Fruit fly (Drosophila melanogaster) whole organism, embryonic: ENCODE data around the gene Sprn.
A peak's percentile ranks its signal among the peaks of the same experiment; 100 is the strongest.

Experiments used
- Abd-B ChIP-seq: fragments of 200-800 bp; sonication (Bioruptor generic); optimal IDR thresholded peaks from 2 replicates; lab custom pipeline; 2018; ENCODE audit warnings: missing biosample characterization, mild to moderate bottlenecking, missing genetic modification characterization, moderate library complexity
- Aef1 ChIP-seq: fragments of 200-800 bp; sonication (Bioruptor generic); IDR thresholded peaks from 3 replicates; pipeline ENCODE4 v1.3.6; 2022; ENCODE audit warnings: missing biosample characterization, missing genetic modification characterization
- Atf-2 ChIP-seq: fragments of 200-800 bp; sonication (Bioruptor generic); optimal IDR thresholded peaks from 2 replicates; lab custom pipeline; 2016; ENCODE audit warnings: missing biosample characterization, missing genetic modification characterization
- Atf6 ChIP-seq: fragments of 200-800 bp; sonication (Bioruptor generic); IDR thresholded peaks from 2 replicates; pipeline ENCODE4 v1.3.6; 2022; ENCODE audit warnings: missing biosample characterization, missing genetic modification characterization
- CG10267 ChIP-seq: fragments of 200-800 bp; sonication (Bioruptor generic); optimal IDR thresholded peaks from 2 replicates; lab custom pipeline; 2018; ENCODE audit warnings: missing biosample characterization, mild to moderate bottlenecking, missing genetic modification characterization, moderate library complexity
- CG10431 ChIP-seq: fragments of 200-800 bp; sonication (Bioruptor generic); optimal IDR thresholded peaks from 3 replicates; lab custom pipeline; 2018; ENCODE audit warnings: missing biosample characterization, mild to moderate bottlenecking, missing genetic modification characterization
- CG10543 ChIP-seq: fragments of 200-800 bp; sonication (Bioruptor generic); optimal IDR thresholded peaks from 3 replicates; lab custom pipeline; 2017; ENCODE audit warnings: missing biosample characterization, mild to moderate bottlenecking, missing genetic modification characterization, moderate library complexity
- CG11093 ChIP-seq: fragments of 200-800 bp; sonication (Bioruptor generic); IDR thresholded peaks from 3 replicates; pipeline ENCODE4 v1.3.6; 2022; ENCODE audit warnings: missing biosample characterization, missing genetic modification characterization
- CG1529 ChIP-seq: fragments of 200-800 bp; sonication (Bioruptor generic); optimal IDR thresholded peaks from 3 replicates; lab custom pipeline; 2018; ENCODE audit warnings: missing biosample characterization, missing genetic modification characterization
- CG15601 ChIP-seq: fragments of 200-800 bp; sonication (Bioruptor generic); optimal IDR thresholded peaks from 3 replicates; lab custom pipeline; 2019; ENCODE audit warnings: missing biosample characterization, mild to moderate bottlenecking, missing genetic modification characterization, moderate library complexity
- CG1603 ChIP-seq: fragments of 200-800 bp; sonication (Bioruptor generic); optimal IDR thresholded peaks from 2 replicates; lab custom pipeline; 2019; ENCODE audit warnings: missing biosample characterization, mild to moderate bottlenecking, missing genetic modification characterization, moderate library complexity
- CG33557 ChIP-seq: fragments of 200-800 bp; sonication (Bioruptor generic); optimal IDR thresholded peaks from 2 replicates; lab custom pipeline; 2019; ENCODE audit warnings: missing biosample characterization, mild to moderate bottlenecking, missing genetic modification characterization, moderate library complexity
- CG42726 ChIP-seq: fragments of 200-800 bp; sonication (Bioruptor generic); IDR thresholded peaks from 2 replicates; pipeline ENCODE4 v1.3.6; 2022; ENCODE audit warnings: missing biosample characterization, missing genetic modification characterization; ENCODE audit not compliant: partially characterized antibody
- CG43689 ChIP-seq: fragments of 200-800 bp; sonication (Bioruptor generic); IDR thresholded peaks from 2 replicates; pipeline ENCODE4 v1.3.6; 2022; ENCODE audit warnings: missing biosample characterization, missing genetic modification characterization
- CG6683 ChIP-seq: fragments of 200-800 bp; sonication (Bioruptor generic); optimal IDR thresholded peaks from 2 replicates; lab custom pipeline; 2017; ENCODE audit warnings: missing biosample characterization, mild to moderate bottlenecking, missing genetic modification characterization, missing genetic modification reagents
- CG6791 ChIP-seq: fragments of 200-800 bp; sonication (Bioruptor generic); IDR thresholded peaks from 3 replicates; pipeline ENCODE4 v1.3.6; 2022; ENCODE audit warnings: missing biosample characterization, missing genetic modification characterization; ENCODE audit not compliant: partially characterized antibody
- CG6813 ChIP-seq: fragments of 200-800 bp; sonication (Bioruptor generic); optimal IDR thresholded peaks from 2 replicates; lab custom pipeline; 2017; ENCODE audit warnings: missing biosample characterization, missing genetic modification characterization, mild to moderate bottlenecking, moderate library complexity, missing genetic modification reagents
- CG7556 ChIP-seq: fragments of 200-800 bp; sonication (Bioruptor generic); optimal IDR thresholded peaks from 2 replicates; lab custom pipeline; 2017; ENCODE audit warnings: missing biosample characterization, mild to moderate bottlenecking, missing genetic modification characterization
- CG7928 ChIP-seq: fragments of 200-800 bp; sonication (Bioruptor generic); optimal IDR thresholded peaks from 2 replicates; lab custom pipeline; 2017; ENCODE audit warnings: missing biosample characterization, mild to moderate bottlenecking, missing genetic modification characterization
- CG8281 ChIP-seq: fragments of 200-800 bp; sonication (Bioruptor generic); optimal IDR thresholded peaks from 2 replicates; lab custom pipeline; 2018; ENCODE audit warnings: missing biosample characterization, mild to moderate bottlenecking, missing genetic modification characterization, moderate library complexity
- CTCF ChIP-seq: fragments of 200-800 bp; sonication (Bioruptor generic); optimal IDR thresholded peaks from 2 replicates; lab custom pipeline; 2017; ENCODE audit warnings: missing biosample characterization, mild to moderate bottlenecking, missing genetic modification characterization, moderate library complexity
- CkIIα-i1 ChIP-seq: fragments of 200-800 bp; sonication (Bioruptor generic); IDR thresholded peaks from 2 replicates; pipeline ENCODE4 v1.3.6; 2022; ENCODE audit warnings: missing biosample characterization, missing genetic modification characterization
- Eip74EF ChIP-seq, 2 experiments: fragments of 200-800 bp in 1 of 2; fragments of >200 bp in 1 of 2; sonication (Bioruptor generic) in 1 of 2; optimal IDR thresholded peaks; 2 replicates each; lab custom pipeline; 2017 to 2019; ENCODE audit warnings: missing biosample characterization in 2 of 2, missing genetic modification characterization in 2 of 2, mild to moderate bottlenecking in 1 of 2, moderate library complexity in 1 of 2
- Fer1 ChIP-seq: fragments of 200-800 bp; sonication (Bioruptor generic); optimal IDR thresholded peaks from 2 replicates; lab custom pipeline; 2017; ENCODE audit warnings: missing biosample characterization, mild to moderate bottlenecking, missing genetic modification characterization
- H2.0 ChIP-seq: fragments of 200-800 bp; sonication (Bioruptor generic); IDR thresholded peaks from 2 replicates; pipeline ENCODE4 v1.3.6; 2022; ENCODE audit warnings: missing biosample characterization, missing genetic modification characterization
- Lhr ChIP-seq: fragments of 200-800 bp; sonication (Bioruptor generic); optimal IDR thresholded peaks from 3 replicates; lab custom pipeline; 2017; ENCODE audit warnings: mild to moderate bottlenecking, missing biosample characterization, missing genetic modification reagents, missing genetic modification characterization
- MESR4 ChIP-seq: fragments of 200-800 bp; sonication (Bioruptor generic); optimal IDR thresholded peaks from 2 replicates; lab custom pipeline; 2018; ENCODE audit warnings: missing biosample characterization, mild to moderate bottlenecking, missing genetic modification characterization, moderate library complexity
- Mad ChIP-seq: fragments of 200-800 bp; sonication (Bioruptor generic); optimal IDR thresholded peaks from 2 replicates; lab custom pipeline; 2016; ENCODE audit warnings: missing biosample characterization, missing genetic modification characterization
- Max ChIP-seq: fragments of 200-800 bp; sonication (Bioruptor generic); optimal IDR thresholded peaks from 2 replicates; lab custom pipeline; 2016; ENCODE audit warnings: missing biosample characterization, mild to moderate bottlenecking, missing genetic modification characterization
- Opbp ChIP-seq: fragments of 200-800 bp; sonication (Bioruptor generic); IDR thresholded peaks from 3 replicates; pipeline ENCODE4 v1.3.6; 2022; ENCODE audit warnings: missing biosample characterization, missing genetic modification characterization; ENCODE audit not compliant: partially characterized antibody
- Sox100B ChIP-seq: fragments of 200-800 bp; sonication (Bioruptor generic); optimal IDR thresholded peaks from 3 replicates; lab custom pipeline; 2018; ENCODE audit warnings: missing biosample characterization, mild to moderate bottlenecking, missing genetic modification characterization
- Sry-δ ChIP-seq: fragments of 200-800 bp; sonication (Bioruptor generic); optimal IDR thresholded peaks from 2 replicates; lab custom pipeline; 2016; ENCODE audit warnings: missing biosample characterization, missing genetic modification characterization
- amos ChIP-seq: fragments of 200-800 bp; sonication (Bioruptor generic); IDR thresholded peaks from 2 replicates; pipeline ENCODE4 v1.3.6; 2022; ENCODE audit warnings: missing biosample characterization, missing genetic modification characterization; ENCODE audit not compliant: partially characterized antibody
- aop ChIP-seq: fragments of 200-800 bp; sonication (Bioruptor generic); IDR thresholded peaks from 2 replicates; pipeline ENCODE4 v1.3.6; 2022; ENCODE audit warnings: missing biosample characterization, missing genetic modification characterization
- cad ChIP-seq: fragments of >200 bp; optimal IDR thresholded peaks from 2 replicates; lab custom pipeline; 2017; ENCODE audit warnings: missing biosample characterization, missing genetic modification characterization
- crp ChIP-seq, 2 experiments: fragments of 200-800 bp; sonication (Bioruptor generic); optimal IDR thresholded peaks; 2 replicates in 1 of 2; 3 replicates in 1 of 2; lab custom pipeline; 2017; ENCODE audit warnings: missing biosample characterization in 2 of 2, missing genetic modification characterization in 2 of 2, mild to moderate bottlenecking in 1 of 2, moderate library complexity in 1 of 2
- fru ChIP-seq: fragments of >200 bp; optimal IDR thresholded peaks from 2 replicates; lab custom pipeline; 2017
- gce ChIP-seq: fragments of 200-800 bp; sonication (Bioruptor generic); IDR thresholded peaks from 3 replicates; pipeline ENCODE4 v1.3.6; 2022; ENCODE audit warnings: missing biosample characterization, missing genetic modification characterization
- h ChIP-seq: fragments of >200 bp; optimal IDR thresholded peaks from 2 replicates; lab custom pipeline; 2017
- ham ChIP-seq: fragments of 200-800 bp; sonication (Bioruptor generic); IDR thresholded peaks from 2 replicates; pipeline ENCODE4 v1.3.6; 2022; ENCODE audit warnings: missing biosample characterization, missing genetic modification characterization
- lmd ChIP-seq: fragments of 200-800 bp; sonication (Bioruptor generic); IDR thresholded peaks from 2 replicates; pipeline ENCODE4 v1.3.6; 2022; ENCODE audit warnings: missing biosample characterization, missing genetic modification characterization
- odd ChIP-seq: fragments of 200-800 bp; sonication (Bioruptor generic); optimal IDR thresholded peaks from 2 replicates; lab custom pipeline; 2017; ENCODE audit warnings: missing biosample characterization, mild to moderate bottlenecking, missing genetic modification characterization
- pita ChIP-seq: fragments of 200-800 bp; sonication (Bioruptor generic); optimal IDR thresholded peaks from 2 replicates; lab custom pipeline; 2017; ENCODE audit warnings: missing biosample characterization, mild to moderate bottlenecking, missing genetic modification characterization
- pnt ChIP-seq: fragments of 200-800 bp; sonication (Bioruptor generic); optimal IDR thresholded peaks from 3 replicates; lab custom pipeline; 2016; ENCODE audit warnings: missing biosample characterization, missing genetic modification characterization
- prd ChIP-seq, 3 experiments: fragments of >200 bp in 2 of 3; fragments of 200-800 bp in 1 of 3; sonication (Bioruptor generic) in 1 of 3; optimal IDR thresholded peaks in 2 of 3; IDR thresholded peaks in 1 of 3; 2 replicates in 2 of 3; 3 replicates in 1 of 3; pipeline versions ENCODE4 v1.3.6 to Lab custom; 2017 to 2022; ENCODE audit warnings: missing biosample characterization in 1 of 3, missing genetic modification characterization in 1 of 3
- sens ChIP-seq: fragments of 200-800 bp; sonication (Bioruptor generic); peaks from one replicate; lab custom pipeline; 2016; ENCODE audit warnings: missing biosample characterization, missing genetic modification characterization
- sna ChIP-seq: fragments of 200-800 bp; sonication (Bioruptor generic); IDR thresholded peaks from 2 replicates; pipeline ENCODE4 v1.3.6; 2022; ENCODE audit warnings: missing biosample characterization, missing genetic modification characterization; ENCODE audit not compliant: partially characterized antibody
- stc ChIP-seq: fragments of 200-800 bp; sonication (Bioruptor generic); IDR thresholded peaks from 2 replicates; pipeline ENCODE4 v1.3.6; 2022; ENCODE audit warnings: missing biosample characterization, missing genetic modification characterization
- stwl ChIP-seq: fragments of 200-800 bp; sonication (Bioruptor generic); optimal IDR thresholded peaks from 3 replicates; lab custom pipeline; 2018; ENCODE audit warnings: missing biosample characterization, mild to moderate bottlenecking, missing genetic modification characterization, moderate library complexity
- tgo ChIP-seq: fragments of 200-800 bp; sonication (Bioruptor generic); IDR thresholded peaks from 3 replicates; pipeline ENCODE4 v1.3.6; 2022; ENCODE audit warnings: missing biosample characterization, missing genetic modification characterization
- usp ChIP-seq: fragments of >200 bp; optimal IDR thresholded peaks from 2 replicates; lab custom pipeline; 2017; ENCODE audit warnings: missing biosample characterization, missing genetic modification characterization
- wdn ChIP-seq: fragments of 200-800 bp; sonication (Bioruptor generic); IDR thresholded peaks from 2 replicates; pipeline ENCODE4 v1.3.6; 2022; ENCODE audit warnings: missing biosample characterization, missing genetic modification characterization

The Sprn gene

DNA sequence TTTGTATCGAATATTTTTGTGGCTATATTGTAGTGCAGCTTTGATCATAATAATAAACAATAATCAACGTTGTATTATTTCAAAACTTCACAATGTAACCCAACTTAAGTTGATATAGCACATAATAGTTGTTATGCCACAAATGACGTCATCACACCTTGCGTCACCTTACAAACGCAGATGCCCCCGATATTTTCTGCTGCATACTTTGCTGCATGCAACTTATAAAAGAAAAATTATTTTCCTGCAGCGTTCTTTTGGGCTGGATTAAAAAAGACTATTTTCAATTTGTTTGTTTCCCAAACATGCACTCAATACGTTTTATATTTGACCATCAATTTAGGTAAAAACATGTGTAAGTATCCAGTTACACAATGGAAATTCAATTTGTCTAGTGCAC, 39.3 kb downstream of the Sprn start (continued):
- no peak for TF ChIP-seq CG10431 (GFP tag; lab: Kevin White, UChicago)
- TF ChIP-seq CG7928 = no peak
- no peak for TF ChIP-seq Aef1 (GFP tag; lab: Robert Waterston, UW)
- peak in 1 of 2 experiments; percentile 25 for TF ChIP-seq Eip74EF (GFP tag; optimal IDR thresholded peaks at IDR 0.05; lab: Kevin White, UChicago)
- TF ChIP-seq tgo (GFP tag; lab: Robert Waterston, UW) = no peak
- no peak for TF ChIP-seq Atf-2 (GFP tag; lab: Kevin White, UChicago)
- TF ChIP-seq CG6683 = no peak
- no peak for TF ChIP-seq aop (GFP tag; lab: Robert Waterston, UW)
- TF ChIP-seq Atf6 (GFP tag; lab: Robert Waterston, UW) = no peak
- TF ChIP-seq wdn (GFP tag; lab: Robert Waterston, UW) = no peak
- TF ChIP-seq prd (optimal IDR thresholded peaks at IDR 0.05; lab: Kevin White, UChicago) = no peak
- no peak for TF ChIP-seq prd (GFP tag; IDR thresholded peaks at IDR 0.05; lab: Robert Waterston, UW)
- TF ChIP-seq CG15601 (tag; lab: Kevin White, UChicago) = no peak
- no peak for TF ChIP-seq stc (GFP tag; lab: Robert Waterston, UW)
- no peak for TF ChIP-seq Sry-δ
- TF ChIP-seq CTCF (GFP tag; lab: Kevin White, UChicago) = peak; percentile 47
- TF ChIP-seq CG1529 (GFP tag; lab: Kevin White, UChicago) = no peak
- TF ChIP-seq amos = peak; percentile 22
- TF ChIP-seq Mad (GFP tag; lab: Kevin White, UChicago) = no peak
- TF ChIP-seq CG10543 (GFP tag; lab: Kevin White, UChicago) = no peak
- no peak for TF ChIP-seq CG7556
- TF ChIP-seq usp (GFP tag; lab: Kevin White, UChicago) = no peak
- TF ChIP-seq MESR4 (GFP tag; lab: Kevin White, UChicago) = no peak
- TF ChIP-seq CG43689 (GFP tag; lab: Robert Waterston, UW) = no peak
- no peak for TF ChIP-seq CG33557 (GFP tag; lab: Kevin White, UChicago)
- TF ChIP-seq lmd (GFP tag; lab: Robert Waterston, UW) = no peak
- TF ChIP-seq CG6791 = no peak
- TF ChIP-seq Max (GFP tag; lab: Kevin White, UChicago) = no peak
- peak; percentile 39 for TF ChIP-seq CG8281 (tag; lab: Kevin White, UChicago)
- TF ChIP-seq sna (GFP tag; lab: Robert Waterston, UW) = no peak
- TF ChIP-seq CG42726 = 0 out of 2 replicates have a peak, but pooled peaks have one; percentile 40
- no peak for TF ChIP-seq cad (GFP tag; lab: Kevin White, UChicago)
- TF ChIP-seq Fer1 = no peak
- TF ChIP-seq ham (GFP tag; lab: Robert Waterston, UW) = no peak
- TF ChIP-seq Opbp (GFP tag; lab: Robert Waterston, UW) = no peak
- TF ChIP-seq CG1603 (tag; lab: Kevin White, UChicago) = peak; percentile 24
- no peak for TF ChIP-seq CG6813 (GFP tag; lab: Kevin White, UChicago)
- no peak for TF ChIP-seq h
- TF ChIP-seq crp (GFP tag; optimal IDR thresholded peaks at IDR 0.05; lab: Kevin White, UChicago) = no peak
- no peak for TF ChIP-seq CG11093 (GFP tag; lab: Robert Waterston, UW)
- no peak for TF ChIP-seq pnt
- no peak for TF ChIP-seq CG10267
- TF ChIP-seq sens (GFP tag; lab: Kevin White, UChicago) = peak; percentile 62
- TF ChIP-seq odd = no peak
- TF ChIP-seq Sox100B (GFP tag; lab: Kevin White, UChicago) = no peak
- TF ChIP-seq CkIIα-i1 (GFP tag; lab: Robert Waterston, UW) = no peak
- no peak for TF ChIP-seq fru (lab: Kevin White, UChicago)
- TF ChIP-seq stwl (tag; lab: Kevin White, UChicago) = peak; percentile 62
- no peak for TF ChIP-seq H2.0 (GFP tag; lab: Robert Waterston, UW)
- peak; percentile 18 for TF ChIP-seq Lhr (GFP tag; lab: Kevin White, UChicago)
- TF ChIP-seq Abd-B (GFP tag; lab: Kevin White, UChicago) = no peak
- TF ChIP-seq pita (GFP tag; lab: Kevin White, UChicago) = peak; percentile 21
- TF ChIP-seq gce (GFP tag; lab: Robert Waterston, UW) = no peak
